Fruit fly (Drosophila melanogaster) whole organism, embryonic: ENCODE results near the gene CG5196.

Experiments used
- Bgb ChIP-seq: fragments of 200-800 bp; sonication (Bioruptor generic); IDR thresholded peaks from 2 replicates; pipeline ENCODE4 v1.3.6; 2022; ENCODE audit warnings: missing biosample characterization, missing genetic modification characterization; ENCODE audit not compliant: partially characterized antibody
- CG10543 ChIP-seq: fragments of 200-800 bp; sonication (Bioruptor generic); optimal IDR thresholded peaks from 3 replicates; lab custom pipeline; 2017; ENCODE audit warnings: missing biosample characterization, mild to moderate bottlenecking, missing genetic modification characterization, moderate library complexity
- CG10959 ChIP-seq: fragments of 200-800 bp; sonication (Bioruptor generic); IDR thresholded peaks from 2 replicates; pipeline ENCODE4 v1.3.6; 2022; ENCODE audit warnings: missing biosample characterization, missing genetic modification characterization
- CG11398 ChIP-seq: fragments of 200-800 bp; sonication (Bioruptor generic); optimal IDR thresholded peaks from 2 replicates; lab custom pipeline; 2016; ENCODE audit warnings: missing biosample characterization, missing genetic modification characterization
- CG12071 ChIP-seq: fragments of 200-800 bp; sonication (Bioruptor generic); optimal IDR thresholded peaks from 3 replicates; lab custom pipeline; 2018; ENCODE audit warnings: missing biosample characterization, mild to moderate bottlenecking, missing genetic modification characterization
- CG12744 ChIP-seq: fragments of 200-800 bp; sonication (Bioruptor generic); optimal IDR thresholded peaks from 2 replicates; lab custom pipeline; 2016; ENCODE audit warnings: missing biosample characterization, missing genetic modification characterization
- CG13894 ChIP-seq: fragments of 200-800 bp; sonication (Bioruptor generic); optimal IDR thresholded peaks from 3 replicates; lab custom pipeline; 2018; ENCODE audit warnings: missing biosample characterization, mild to moderate bottlenecking, missing genetic modification characterization, moderate library complexity
- CG15601 ChIP-seq: fragments of 200-800 bp; sonication (Bioruptor generic); optimal IDR thresholded peaks from 3 replicates; lab custom pipeline; 2019; ENCODE audit warnings: missing biosample characterization, mild to moderate bottlenecking, missing genetic modification characterization, moderate library complexity
- CG16779 ChIP-seq: fragments of 200-800 bp; sonication (Bioruptor generic); IDR thresholded peaks from 2 replicates; pipeline ENCODE4 v1.3.6; 2022; ENCODE audit warnings: missing biosample characterization, missing genetic modification characterization
- CG18011 ChIP-seq: fragments of 200-800 bp; sonication (Bioruptor generic); optimal IDR thresholded peaks from 2 replicates; lab custom pipeline; 2017; ENCODE audit warnings: missing biosample characterization, missing genetic modification characterization, mild to moderate bottlenecking, moderate library complexity, missing genotype
- CG31224 ChIP-seq: fragments of 200-800 bp; sonication (Bioruptor generic); IDR thresholded peaks from 2 replicates; pipeline ENCODE4 v1.3.6; 2022; ENCODE audit warnings: missing biosample characterization, missing genetic modification characterization
- CG32532 ChIP-seq: fragments of 200-800 bp; sonication (Bioruptor generic); IDR thresholded peaks from 2 replicates; pipeline ENCODE4 v1.3.6; 2022; ENCODE audit warnings: missing biosample characterization, missing genetic modification characterization
- CG3407 ChIP-seq: fragments of 200-800 bp; sonication (Bioruptor generic); optimal IDR thresholded peaks from 2 replicates; lab custom pipeline; 2018; ENCODE audit warnings: missing biosample characterization, mild to moderate bottlenecking, missing genetic modification characterization
- CG3726 ChIP-seq: fragments of 200-800 bp; sonication (Bioruptor generic); IDR thresholded peaks from 3 replicates; pipeline ENCODE4, ENCODE4 v1.3.6; 2022; ENCODE audit warnings: missing biosample characterization, missing genetic modification characterization
- CG3838 ChIP-seq: fragments of 200-800 bp; sonication (Bioruptor generic); optimal IDR thresholded peaks from 3 replicates; lab custom pipeline; 2016; ENCODE audit warnings: missing biosample characterization, missing genetic modification characterization
- CG3847 ChIP-seq: fragments of 200-800 bp; sonication (Bioruptor generic); IDR thresholded peaks from 2 replicates; pipeline ENCODE4 v1.3.6; 2022; ENCODE audit warnings: missing biosample characterization, missing genetic modification characterization
- CG42726 ChIP-seq: fragments of 200-800 bp; sonication (Bioruptor generic); IDR thresholded peaks from 2 replicates; pipeline ENCODE4 v1.3.6; 2022; ENCODE audit warnings: missing biosample characterization, missing genetic modification characterization; ENCODE audit not compliant: partially characterized antibody
- CG4282 ChIP-seq: fragments of 200-800 bp; sonication (Bioruptor generic); optimal IDR thresholded peaks from 2 replicates; lab custom pipeline; 2016; ENCODE audit warnings: missing biosample characterization, missing genetic modification characterization
- CG8478 ChIP-seq: fragments of >200 bp; optimal IDR thresholded peaks from 2 replicates; lab custom pipeline; 2018
- CG8944 ChIP-seq: fragments of 200-800 bp; sonication (Bioruptor generic); optimal IDR thresholded peaks from 3 replicates; lab custom pipeline; 2016; ENCODE audit warnings: missing biosample characterization, missing genetic modification characterization
- CG9437 ChIP-seq: fragments of 200-800 bp; sonication (Bioruptor generic); optimal IDR thresholded peaks from 2 replicates; lab custom pipeline; 2018; ENCODE audit warnings: missing biosample characterization, mild to moderate bottlenecking, missing genetic modification characterization
- CHES-1-like ChIP-seq: fragments of 200-800 bp; sonication (Bioruptor generic); optimal IDR thresholded peaks from 2 replicates; lab custom pipeline; 2016; ENCODE audit warnings: missing biosample characterization, missing genetic modification characterization
- Gsc ChIP-seq: fragments of 200-800 bp; sonication (Bioruptor generic); IDR thresholded peaks from 2 replicates; pipeline ENCODE4 v1.3.6; 2022; ENCODE audit warnings: missing biosample characterization, missing genetic modification characterization
- HmgZ ChIP-seq: fragments of 200-800 bp; sonication (Bioruptor generic); optimal IDR thresholded peaks from 2 replicates; lab custom pipeline; 2018; ENCODE audit warnings: missing biosample characterization, mild to moderate bottlenecking, missing genetic modification characterization
- NK7.1 ChIP-seq: fragments of 200-800 bp; sonication (Bioruptor generic); optimal IDR thresholded peaks from 3 replicates; lab custom pipeline; 2016; ENCODE audit warnings: missing biosample characterization, missing genetic modification characterization
- Pdp1 ChIP-seq, 2 experiments: fragments of 200-800 bp; sonication (Bioruptor generic); optimal IDR thresholded peaks; 3 replicates each; lab custom pipeline; 2016; ENCODE audit warnings: missing biosample characterization in 2 of 2, missing genetic modification characterization in 2 of 2, mild to moderate bottlenecking in 1 of 2, moderate library complexity in 1 of 2
- Six4 ChIP-seq: fragments of 200-800 bp; sonication (Bioruptor generic); optimal IDR thresholded peaks from 2 replicates; lab custom pipeline; 2016; ENCODE audit warnings: missing biosample characterization, missing genetic modification characterization
- Taf1 ChIP-seq: fragments of 200-800 bp; sonication (Bioruptor generic); IDR thresholded peaks from 2 replicates; pipeline ENCODE4 v1.3.6; 2022; ENCODE audit warnings: missing biosample characterization, missing genetic modification characterization
- abd-A ChIP-seq: fragments of 200-800 bp; sonication (Bioruptor generic); optimal IDR thresholded peaks from 3 replicates; lab custom pipeline; 2019; ENCODE audit warnings: missing biosample characterization, mild to moderate bottlenecking, missing genetic modification characterization, moderate library complexity
- aop ChIP-seq: fragments of 200-800 bp; sonication (Bioruptor generic); IDR thresholded peaks from 2 replicates; pipeline ENCODE4 v1.3.6; 2022; ENCODE audit warnings: missing biosample characterization, missing genetic modification characterization
- cad ChIP-seq: fragments of >200 bp; optimal IDR thresholded peaks from 2 replicates; lab custom pipeline; 2017; ENCODE audit warnings: missing biosample characterization, missing genetic modification characterization
- cas ChIP-seq: fragments of 200-800 bp; sonication (Bioruptor generic); IDR thresholded peaks from 2 replicates; pipeline ENCODE4 v1.3.6; 2022; ENCODE audit warnings: missing biosample characterization, missing genetic modification characterization
- caup ChIP-seq: fragments of 200-800 bp; sonication (Bioruptor generic); optimal IDR thresholded peaks from 3 replicates; lab custom pipeline; 2017; ENCODE audit warnings: missing biosample characterization, mild to moderate bottlenecking, missing genetic modification characterization, moderate library complexity; ENCODE audit not compliant: severe bottlenecking
- chinmo ChIP-seq: fragments of 200-800 bp; sonication (Bioruptor generic); IDR thresholded peaks from 4 replicates; pipeline ENCODE4 v1.3.6; 2022; ENCODE audit warnings: missing biosample characterization, missing genetic modification characterization; ENCODE audit not compliant: partially characterized antibody
- dimm ChIP-seq: fragments of 200-800 bp; sonication (Bioruptor generic); IDR thresholded peaks from 2 replicates; pipeline ENCODE4 v1.3.6; 2022; ENCODE audit warnings: missing biosample characterization, missing genetic modification characterization
- inv ChIP-seq: fragments of 200-800 bp; sonication (Bioruptor generic); IDR thresholded peaks from 2 replicates; pipeline ENCODE4 v1.3.6; 2022; ENCODE audit warnings: missing biosample characterization, missing genetic modification characterization; ENCODE audit not compliant: partially characterized antibody
- jing ChIP-seq: fragments of 200-800 bp; sonication (Bioruptor generic); optimal IDR thresholded peaks from 2 replicates; lab custom pipeline; 2018; ENCODE audit warnings: missing biosample characterization, mild to moderate bottlenecking, missing genetic modification characterization
- kah ChIP-seq: fragments of 200-800 bp; sonication (Bioruptor generic); optimal IDR thresholded peaks from 2 replicates; lab custom pipeline; 2018; ENCODE audit warnings: missing biosample characterization, mild to moderate bottlenecking, missing genetic modification characterization
- maf-S ChIP-seq: fragments of 200-800 bp; sonication (Bioruptor generic); optimal IDR thresholded peaks from 2 replicates; lab custom pipeline; 2016; ENCODE audit warnings: missing biosample characterization, missing genetic modification characterization
- mirr ChIP-seq: fragments of 200-800 bp; sonication (Bioruptor generic); optimal IDR thresholded peaks from 3 replicates; lab custom pipeline; 2018; ENCODE audit warnings: missing biosample characterization, mild to moderate bottlenecking, missing genetic modification characterization
- nau ChIP-seq: fragments of 200-800 bp; sonication (Bioruptor generic); optimal IDR thresholded peaks from 3 replicates; lab custom pipeline; 2017; ENCODE audit warnings: missing biosample characterization, mild to moderate bottlenecking, missing genetic modification characterization, missing genetic modification reagents
- peb ChIP-seq: fragments of 200-800 bp; sonication (Bioruptor generic); IDR thresholded peaks from 2 replicates; pipeline ENCODE4 v1.3.6; 2022; ENCODE audit warnings: missing biosample characterization, missing genetic modification characterization
- ranshi ChIP-seq: fragments of 200-800 bp; sonication (Bioruptor generic); IDR thresholded peaks from 2 replicates; pipeline ENCODE4 v1.3.6; 2022; ENCODE audit warnings: missing biosample characterization, missing genetic modification characterization
- sd ChIP-seq: fragments of 200-800 bp; sonication (Bioruptor generic); optimal IDR thresholded peaks from 3 replicates; lab custom pipeline; 2018; ENCODE audit warnings: missing biosample characterization, mild to moderate bottlenecking, missing genetic modification characterization, moderate library complexity
- vvl ChIP-seq: fragments of 200-800 bp; sonication (Bioruptor generic); IDR thresholded peaks from 2 replicates; pipeline ENCODE4 v1.3.6; 2022; ENCODE audit warnings: missing biosample characterization, missing genetic modification characterization
- zen2 ChIP-seq: fragments of 200-800 bp; sonication (Bioruptor generic); IDR thresholded peaks from 3 replicates; pipeline ENCODE4 v1.3.6; 2022; ENCODE audit warnings: missing biosample characterization, missing genetic modification characterization; ENCODE audit not compliant: partially characterized antibody

The CG5196 gene

dm6 chr3R:12449617-12450242 is 41.6 kb downstream of the CG5196 start (continued):
- TF ChIP-seq CG18011 (GFP tag; lab: Kevin White, UChicago), result no peak
- TF ChIP-seq CG8478, result peak; percentile 19
- no peak for TF ChIP-seq CG32532 (GFP tag; lab: Robert Waterston, UW)
- peak; percentile 18 for TF ChIP-seq CG12071
- no peak for TF ChIP-seq peb
- TF ChIP-seq mirr, result peak; percentile 55
- no peak for TF ChIP-seq CHES-1-like
- no peak for TF ChIP-seq aop
- no peak for TF ChIP-seq CG31224
- no peak for TF ChIP-seq zen2
- no peak for TF ChIP-seq CG3847 (GFP tag; lab: Robert Waterston, UW)
- no peak for TF ChIP-seq Bgb
- no peak for TF ChIP-seq Gsc (GFP tag; lab: Robert Waterston, UW)
- TF ChIP-seq cad, result no peak
- no peak for TF ChIP-seq Taf1 (GFP tag; lab: Robert Waterston, UW)

- TF ChIP-seq jing (GFP tag; lab: Kevin White, UChicago) (no peak), CG11398 (GFP tag; lab: Kevin White, UChicago) (no peak), abd-A (tag; lab: Kevin White, UChicago) (peak; percentile 40), CG10543 (GFP tag; lab: Kevin White, UChicago) (no peak), CG31224 (no peak), CG13894 (tag; lab: Kevin White, UChicago) (peak; percentile 58), chinmo (GFP tag; lab: Robert Waterston, UW) (peak; percentile 83; the same call in 2 of the 4 replicates), NK7.1 (GFP tag; lab: Kevin White, UChicago) (no peak), Six4 (GFP tag; lab: Kevin White, UChicago) (no peak), kah (GFP tag; lab: Kevin White, UChicago) (no peak), CG10959 (GFP tag; lab: Robert Waterston, UW) (no peak), ranshi (GFP tag; lab: Robert Waterston, UW) (no peak), maf-S (GFP tag; lab: Kevin White, UChicago) (no peak), CG8944 (GFP tag; lab: Kevin White, UChicago) (no peak), CG12744 (GFP tag; lab: Kevin White, UChicago) (no peak), CG4282 (GFP tag; lab: Kevin White, UChicago) (no peak), nau (GFP tag; lab: Kevin White, UChicago) (no peak), caup (GFP tag; lab: Kevin White, UChicago) (no peak), CG16779 (GFP tag; lab: Robert Waterston, UW) (no peak), cas (GFP tag; lab: Robert Waterston, UW) (no peak), CG3838 (GFP tag; lab: Kevin White, UChicago) (no peak), inv (no peak), CG3407 (no peak), CG3726 (GFP tag; lab: Robert Waterston, UW) (no peak), sd (tag; lab: Kevin White, UChicago) (peak; percentile 30), CG42726 (GFP tag; lab: Robert Waterston, UW) (no peak), Pdp1 (GFP tag; optimal IDR thresholded peaks at IDR 0.05; lab: Kevin White, UChicago) (peak in 1 of 2 experiments; percentile 28), dimm (GFP tag; lab: Robert Waterston, UW) (no peak), CG9437 (GFP tag; lab: Kevin White, UChicago) (no peak), HmgZ (tag; lab: Kevin White, UChicago) (no peak), CG15601 (tag; lab: Kevin White, UChicago) (no peak), vvl (GFP tag; lab: Robert Waterston, UW) (no peak)
Measured at dm6 chr3R:12450713-12451259, 42.7 kb downstream of the CG5196 start.
